Fruit fly (Drosophila melanogaster) whole organism, adult: ENCODE data around the gene CG13102.

Experiments
- CG11617 ChIP-seq: fragments of 200-800 bp; sonication (Bioruptor generic); optimal IDR thresholded peaks from 2 replicates; lab custom pipeline; 2017; ENCODE audit warnings: mild to moderate bottlenecking, missing biosample characterization, missing genetic modification reagents, missing genetic modification characterization
- CG12768 ChIP-seq: fragments of 200-800 bp; sonication (Bioruptor generic); optimal IDR thresholded peaks from 2 replicates; lab custom pipeline; 2017; ENCODE audit warnings: missing biosample characterization, missing genetic modification characterization, mild to moderate bottlenecking, moderate library complexity, missing genetic modification reagents
- CG14711 ChIP-seq: fragments of 200-800 bp; sonication (Bioruptor generic); optimal IDR thresholded peaks from 2 replicates; lab custom pipeline; 2018; ENCODE audit warnings: missing biosample characterization, mild to moderate bottlenecking, missing genetic modification characterization, moderate library complexity
- CG5204 ChIP-seq: fragments of 200-800 bp; sonication (Bioruptor generic); optimal IDR thresholded peaks from 2 replicates; lab custom pipeline; 2016; ENCODE audit warnings: missing biosample characterization, missing genetic modification characterization
- Clk ChIP-seq: fragments of 200-800 bp; sonication (Bioruptor generic); optimal IDR thresholded peaks from 2 replicates; lab custom pipeline; 2017; ENCODE audit warnings: missing biosample characterization, missing genetic modification characterization
- Crg-1 ChIP-seq: fragments of 200-800 bp; sonication (Bioruptor generic); optimal IDR thresholded peaks from 2 replicates; lab custom pipeline; 2016; ENCODE audit warnings: missing biosample characterization, missing genetic modification characterization
- Mnt ChIP-seq: fragments of 200-800 bp; sonication (Bioruptor generic); optimal IDR thresholded peaks from 2 replicates; lab custom pipeline; 2016; ENCODE audit warnings: missing biosample characterization, mild to moderate bottlenecking, missing genetic modification characterization
- cnc ChIP-seq, 2 experiments: fragments of >200 bp; optimal IDR thresholded peaks; 2 replicates each; lab custom pipeline; 2017
- ovo ChIP-seq: fragments of 200-800 bp; sonication (Bioruptor generic); optimal IDR thresholded peaks from 2 replicates; lab custom pipeline; 2016; ENCODE audit warnings: missing biosample characterization, missing genetic modification characterization
- toe ChIP-seq: fragments of 200-800 bp; sonication (Bioruptor generic); optimal IDR thresholded peaks from 2 replicates; lab custom pipeline; 2016; ENCODE audit warnings: missing biosample characterization, missing genetic modification characterization

dm6 chr2L:9013968-9014367 lies 2.0 kb downstream of the CG13102 start, which contains the start of gene Rcd-1r:
- TF ChIP-seq Crg-1: no peak
- no peak for TF ChIP-seq CG11617
- no peak for TF ChIP-seq ovo (GFP tag; lab: Kevin White, UChicago)
- TF ChIP-seq Clk: no peak
- no peak for TF ChIP-seq Mnt
- TF ChIP-seq CG5204 (GFP tag; lab: Kevin White, UChicago): no peak
- TF ChIP-seq cnc (optimal IDR thresholded peaks at IDR 0.05; lab: Kevin White, UChicago): no peak
- no peak for TF ChIP-seq CG12768 (GFP tag; lab: Kevin White, UChicago)
- TF ChIP-seq CG14711 (tag; lab: Kevin White, UChicago): no peak
- no peak for TF ChIP-seq toe (GFP tag; lab: Kevin White, UChicago)
